Worm (Caenorhabditis elegans): Measurements from ENCODE around the gene rbm-26.

The rbm-26 gene

ce11 chrIII:5711242-5711641 is at the start of gene rbm-26:
TSS of gene rbm-26 (plus strand) at chrIII:5711542.
- TF ChIP-seq tbx-11 (GFP tag; IDR thresholded peaks at IDR 0.05) (no peak), ceh-36 (tag; optimal IDR thresholded peaks at IDR 0.05) (no peak), B0310.2 (tag; optimal IDR thresholded peaks at IDR 0.05) (no peak), ama-1 (optimal IDR thresholded peaks at IDR 0.05) (no peak), pes-1 (GFP tag; IDR thresholded peaks at IDR 0.05) (no peak), aly-1 (tag; optimal IDR thresholded peaks at IDR 0.05) (no peak), scrt-1 (GFP tag; IDR thresholded peaks at IDR 0.05) (no peak), hnd-1 (tag; optimal IDR thresholded peaks at IDR 0.05) (no peak), tbx-37 (GFP tag; conservative IDR thresholded peaks at IDR 0.05) (no peak), sea-1 (GFP tag; conservative IDR thresholded peaks at IDR 0.05) (no peak), ets-7 (tag; optimal IDR thresholded peaks at IDR 0.05) (no peak), flt-1 (GFP tag; IDR thresholded peaks at IDR 0.05) (no peak), ceh-13 (GFP tag; optimal IDR thresholded peaks at IDR 0.05) (no peak)

ce11 chrIII:5663521-5663920 is 47.8 kb upstream of the rbm-26 start:
- TF ChIP-seq ceh-36 (tag; optimal IDR thresholded peaks at IDR 0.05) (no peak), tra-4 (tag; optimal IDR thresholded peaks at IDR 0.05) (no peak), aly-1 (tag; optimal IDR thresholded peaks at IDR 0.05) (no peak), ama-1 (optimal IDR thresholded peaks at IDR 0.05) (no peak), hmg-4 (GFP tag; optimal IDR thresholded peaks at IDR 0.05) (no peak), ets-7 (tag; optimal IDR thresholded peaks at IDR 0.05) (no peak), B0310.2 (tag; optimal IDR thresholded peaks at IDR 0.05) (no peak), ceh-13 (GFP tag; optimal IDR thresholded peaks at IDR 0.05) (no peak), flt-1 (GFP tag; IDR thresholded peaks at IDR 0.05) (no peak), tbx-11 (GFP tag; IDR thresholded peaks at IDR 0.05) (no peak), F13C5.2 (tag; optimal IDR thresholded peaks at IDR 0.05) (no peak), scrt-1 (GFP tag; IDR thresholded peaks at IDR 0.05) (no peak)

ce11 chrIII:5663933-5664332 is 47.4 kb upstream of the rbm-26 start, which contains the start of gene par-3:
TSS of gene par-3 (plus strand) at chrIII:5664233.
- TF ChIP-seq tra-4 (tag; optimal IDR thresholded peaks at IDR 0.05) (no peak), hnd-1 (tag; optimal IDR thresholded peaks at IDR 0.05) (no peak)

- no peak for TF ChIP-seq hnd-1 (tag; optimal IDR thresholded peaks at IDR 0.05)
- no peak for TF ChIP-seq aly-1 (tag; optimal IDR thresholded peaks at IDR 0.05)
- no peak for TF ChIP-seq flt-1 (GFP tag; IDR thresholded peaks at IDR 0.05)
- no peak for TF ChIP-seq ama-1 (optimal IDR thresholded peaks at IDR 0.05)
- TF ChIP-seq B0310.2 (tag; optimal IDR thresholded peaks at IDR 0.05): no peak
- no peak for TF ChIP-seq ceh-13 (GFP tag; optimal IDR thresholded peaks at IDR 0.05)
- no peak for TF ChIP-seq hmbx-1 (tag; optimal IDR thresholded peaks at IDR 0.05)
- TF ChIP-seq F13C5.2 (tag; optimal IDR thresholded peaks at IDR 0.05): no peak
- TF ChIP-seq tra-4 (tag; optimal IDR thresholded peaks at IDR 0.05): no peak
- TF ChIP-seq tbx-37 (GFP tag; conservative IDR thresholded peaks at IDR 0.05): no peak
- no peak for TF ChIP-seq hmg-4 (GFP tag; optimal IDR thresholded peaks at IDR 0.05)
- TF ChIP-seq tbx-11 (GFP tag; IDR thresholded peaks at IDR 0.05): no peak
- no peak for TF ChIP-seq sea-1 (GFP tag; conservative IDR thresholded peaks at IDR 0.05)
- TF ChIP-seq scrt-1 (GFP tag; IDR thresholded peaks at IDR 0.05): no peak
- no peak for TF ChIP-seq ceh-36 (tag; optimal IDR thresholded peaks at IDR 0.05)
- no peak for TF ChIP-seq ets-7 (tag; optimal IDR thresholded peaks at IDR 0.05)
- TF ChIP-seq pes-1 (GFP tag; IDR thresholded peaks at IDR 0.05): no peak
These were observed 46.1 kb upstream of the rbm-26 start for ce11 chrIII:5665278-5665677.

ce11 chrIII:5665710-5666109 is 45.6 kb upstream of the rbm-26 start:
- TF ChIP-seq sea-1 (GFP tag; conservative IDR thresholded peaks at IDR 0.05) (no peak), ets-7 (tag; optimal IDR thresholded peaks at IDR 0.05) (no peak), ceh-13 (GFP tag; optimal IDR thresholded peaks at IDR 0.05) (no peak), hnd-1 (tag; optimal IDR thresholded peaks at IDR 0.05) (no peak), ama-1 (optimal IDR thresholded peaks at IDR 0.05) (no peak), B0310.2 (tag; optimal IDR thresholded peaks at IDR 0.05) (no peak), tra-4 (tag; optimal IDR thresholded peaks at IDR 0.05) (no peak), aly-1 (tag; optimal IDR thresholded peaks at IDR 0.05) (no peak), pes-1 (GFP tag; IDR thresholded peaks at IDR 0.05) (no peak), flt-1 (GFP tag; IDR thresholded peaks at IDR 0.05) (no peak), F13C5.2 (tag; optimal IDR thresholded peaks at IDR 0.05) (no peak), scrt-1 (GFP tag; IDR thresholded peaks at IDR 0.05) (no peak), ceh-36 (tag; optimal IDR thresholded peaks at IDR 0.05) (no peak), hmg-4 (GFP tag; optimal IDR thresholded peaks at IDR 0.05) (no peak)

- TF ChIP-seq ceh-13 (GFP tag; optimal IDR thresholded peaks at IDR 0.05) (no peak), flt-1 (GFP tag; IDR thresholded peaks at IDR 0.05) (no peak), tbx-11 (GFP tag; IDR thresholded peaks at IDR 0.05) (0 out of 2 replicates have a peak, but pooled peaks have one; percentile 13), hmg-4 (GFP tag; optimal IDR thresholded peaks at IDR 0.05) (peak; percentile 1), ceh-36 (tag; optimal IDR thresholded peaks at IDR 0.05) (no peak)
These were observed 43.3 kb upstream of the rbm-26 start for ce11 chrIII:5667952-5668489.

ce11 chrIII:5674196-5674595 is 37.1 kb upstream of the rbm-26 start:
- TF ChIP-seq tbx-37 (GFP tag; conservative IDR thresholded peaks at IDR 0.05) (no peak), tra-4 (tag; optimal IDR thresholded peaks at IDR 0.05) (no peak)

ce11 chrIII:5675384-5675984 is 35.9 kb upstream of the rbm-26 start:
- no peak for TF ChIP-seq ets-7 (tag; optimal IDR thresholded peaks at IDR 0.05)
- no peak for TF ChIP-seq pes-1 (GFP tag; IDR thresholded peaks at IDR 0.05)
- TF ChIP-seq B0310.2 (tag; optimal IDR thresholded peaks at IDR 0.05): no peak
- peak; percentile 45 for TF ChIP-seq aly-1 (tag; optimal IDR thresholded peaks at IDR 0.05)
- TF ChIP-seq tra-4 (tag; optimal IDR thresholded peaks at IDR 0.05): no peak
- no peak for TF ChIP-seq hmbx-1 (tag; optimal IDR thresholded peaks at IDR 0.05)
- no peak for TF ChIP-seq ceh-13 (GFP tag; optimal IDR thresholded peaks at IDR 0.05)
- no peak for TF ChIP-seq tbx-11 (GFP tag; IDR thresholded peaks at IDR 0.05)
- no peak for TF ChIP-seq F13C5.2 (tag; optimal IDR thresholded peaks at IDR 0.05)
- no peak for TF ChIP-seq hmg-4 (GFP tag; optimal IDR thresholded peaks at IDR 0.05)
- TF ChIP-seq ama-1 (optimal IDR thresholded peaks at IDR 0.05): no peak
- no peak for TF ChIP-seq ceh-36 (tag; optimal IDR thresholded peaks at IDR 0.05)
- 0 out of 2 replicates have a peak, but pooled peaks have one; percentile 19 for TF ChIP-seq scrt-1 (GFP tag; IDR thresholded peaks at IDR 0.05)
